Worm (Caenorhabditis elegans): ENCODE measurements around the gene efa-6.

The efa-6 gene

DNA sequence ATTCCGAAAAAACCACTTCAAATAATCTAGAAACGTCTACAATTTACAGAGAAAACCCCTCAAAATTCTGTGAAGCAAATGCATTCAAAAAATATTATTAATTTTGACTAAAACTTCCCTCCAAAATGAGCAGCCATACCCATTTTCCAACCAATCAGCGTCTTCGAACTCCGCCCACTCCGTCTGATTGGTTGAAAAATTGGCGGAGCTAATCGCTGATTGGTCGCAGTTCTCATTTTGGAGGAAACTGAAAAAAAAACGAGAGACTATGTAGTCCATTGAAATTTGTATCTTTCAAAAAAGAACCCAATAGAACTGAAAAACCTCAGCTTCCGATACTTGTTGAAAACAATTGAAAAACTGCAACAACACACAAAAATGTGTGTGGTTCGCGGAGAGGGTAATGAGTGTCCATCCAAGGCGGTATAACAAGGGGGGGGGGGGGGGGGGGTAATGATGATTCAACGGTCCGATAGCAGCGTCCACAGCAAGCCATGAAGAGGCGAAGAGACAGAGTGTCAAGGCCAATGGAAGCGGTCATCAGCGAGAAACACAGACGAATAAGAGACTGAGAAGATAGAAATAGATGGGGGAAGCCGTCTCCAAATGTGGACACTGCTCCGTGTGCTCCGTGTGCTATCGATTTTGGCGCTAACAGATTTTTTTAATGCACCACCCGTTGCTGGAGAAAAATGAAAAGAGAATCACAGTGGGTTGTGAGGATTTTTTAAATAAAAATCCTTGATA is 2.6 kb upstream of the efa-6 start (continued):
- TF ChIP-seq nhr-12 (tag; optimal IDR thresholded peaks at IDR 0.05) = no peak
- peak; percentile 7 for TF ChIP-seq ces-1 (GFP tag; optimal IDR thresholded peaks at IDR 0.05)

DNA sequence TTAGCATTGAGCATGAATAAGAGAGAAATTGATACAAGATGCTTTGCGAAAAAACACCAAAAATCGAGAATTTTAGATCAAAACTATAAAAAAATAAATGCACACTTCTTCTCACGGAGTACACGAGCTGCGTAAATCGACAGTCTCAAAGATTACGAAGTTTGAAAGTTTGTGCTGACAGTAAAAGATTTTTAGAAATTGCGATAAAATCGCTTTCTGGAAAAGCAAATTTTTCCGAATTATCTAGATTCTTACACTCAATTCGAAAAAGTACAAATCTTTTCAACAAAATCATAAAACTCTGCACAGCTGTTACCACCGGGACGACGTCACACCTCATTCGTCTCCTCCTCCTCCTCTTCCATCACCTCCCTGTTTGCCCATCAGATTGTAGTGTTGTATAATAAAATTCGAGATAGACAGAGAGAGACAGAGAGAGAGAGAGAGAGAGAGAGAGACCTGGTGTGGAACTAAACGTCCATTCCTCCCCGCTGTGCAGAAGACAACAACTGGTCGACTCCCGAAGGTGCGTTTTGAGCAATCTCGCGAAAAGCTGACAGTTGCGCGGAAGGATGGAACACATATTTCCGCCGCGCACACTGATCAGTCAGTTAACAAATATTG is 710 bp upstream of the efa-6 start:
- TF ChIP-seq hlh-1 (tag; optimal IDR thresholded peaks at IDR 0.05) = peak; percentile 97
- peak; percentile 50 for TF ChIP-seq cnd-1 (tag; optimal IDR thresholded peaks at IDR 0.05)
- TF ChIP-seq ceh-83 (GFP tag; optimal IDR thresholded peaks at IDR 0.05) = no peak
- TF ChIP-seq unc-62 (GFP tag; optimal IDR thresholded peaks at IDR 0.05) = peak; percentile 73
- no peak for TF ChIP-seq sptf-1 (tag; optimal IDR thresholded peaks at IDR 0.05)
- TF ChIP-seq unc-120 (tag; optimal IDR thresholded peaks at IDR 0.05; ENCODE audit: poor library complexity, severe bottlenecking) = peak; percentile 90
- TF ChIP-seq ham-2 (GFP tag; optimal IDR thresholded peaks at IDR 0.05) = no peak
- TF ChIP-seq nhr-2 (tag; optimal IDR thresholded peaks at IDR 0.05) = peak; percentile 10
- TF ChIP-seq mep-1 (tag; optimal IDR thresholded peaks at IDR 0.05) = no peak
- TF ChIP-seq M03D4.4 (tag; optimal IDR thresholded peaks at IDR 0.05) = peak; percentile 66
- peak; percentile 22 for TF ChIP-seq lin-32 (GFP tag; optimal IDR thresholded peaks at IDR 0.05)
- no peak for TF ChIP-seq ces-1 (GFP tag; optimal IDR thresholded peaks at IDR 0.05)

DNA sequence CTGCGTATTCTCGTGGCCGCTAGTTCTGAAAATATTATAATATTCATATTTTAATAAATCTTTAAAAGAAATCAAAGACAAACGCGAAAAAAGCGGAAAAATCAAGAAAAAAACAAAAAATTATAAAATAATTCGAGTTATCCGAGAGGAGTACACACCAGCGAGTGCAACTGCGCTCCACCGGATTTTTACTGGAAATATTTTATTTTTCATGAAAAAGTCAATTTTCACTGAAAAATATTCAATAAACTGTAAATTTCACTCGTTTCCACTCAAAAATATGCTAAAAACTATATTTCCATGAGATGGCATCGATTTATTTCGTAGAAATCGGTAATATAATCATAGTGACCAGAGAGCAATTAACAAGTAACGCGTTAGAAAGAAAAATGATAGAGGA is 9.1 kb downstream of the efa-6 start, which contains the start of gene Y55D9A.2:
TSS of gene Y55D9A.2 (minus strand) at position 31 of the 400 bp plus-strand sequence.
- no peak for TF ChIP-seq elt-1 (tag; optimal IDR thresholded peaks at IDR 0.05; ENCODE audit: borderline replicate concordance, insufficient read depth)
- no peak for TF ChIP-seq nhr-2 (tag; optimal IDR thresholded peaks at IDR 0.05)
- no peak for TF ChIP-seq zip-8 (tag; optimal IDR thresholded peaks at IDR 0.05)
- no peak for TF ChIP-seq ham-2 (GFP tag; optimal IDR thresholded peaks at IDR 0.05)
- TF ChIP-seq mep-1 (tag; optimal IDR thresholded peaks at IDR 0.05) = no peak
- TF ChIP-seq ztf-11 (tag; optimal IDR thresholded peaks at IDR 0.05) = no peak
- no peak for TF ChIP-seq sem-2 (GFP tag; optimal IDR thresholded peaks at IDR 0.05)
- no peak for TF ChIP-seq nhr-76 (tag; optimal IDR thresholded peaks at IDR 0.05)
- TF ChIP-seq snpc-4 (tag; optimal IDR thresholded peaks at IDR 0.05) = no peak
- no peak for TF ChIP-seq mls-2 (tag; optimal IDR thresholded peaks at IDR 0.05)
- peak; percentile 2 for TF ChIP-seq sptf-1 (tag; optimal IDR thresholded peaks at IDR 0.05)
- no peak for TF ChIP-seq M03D4.4 (tag; optimal IDR thresholded peaks at IDR 0.05)
- TF ChIP-seq lin-32 (GFP tag; optimal IDR thresholded peaks at IDR 0.05) = no peak
- no peak for TF ChIP-seq flh-1 (GFP tag; optimal IDR thresholded peaks at IDR 0.05)
- TF ChIP-seq lin-13 (tag; optimal IDR thresholded peaks at IDR 0.05) = no peak
- TF ChIP-seq lsy-2 (tag; optimal IDR thresholded peaks at IDR 0.05) = no peak
- TF ChIP-seq ceh-39 (tag; optimal IDR thresholded peaks at IDR 0.05) = peak; percentile 3
- peak; percentile 52 for TF ChIP-seq ces-1 (GFP tag; optimal IDR thresholded peaks at IDR 0.05)
- TF ChIP-seq unc-62 (GFP tag; optimal IDR thresholded peaks at IDR 0.05) = no peak
- no peak for TF ChIP-seq unc-39 (tag; optimal IDR thresholded peaks at IDR 0.05)
- no peak for TF ChIP-seq drap-1 (GFP tag; optimal IDR thresholded peaks at IDR 0.05)
- no peak for TF ChIP-seq cnd-1 (tag; optimal IDR thresholded peaks at IDR 0.05)

DNA sequence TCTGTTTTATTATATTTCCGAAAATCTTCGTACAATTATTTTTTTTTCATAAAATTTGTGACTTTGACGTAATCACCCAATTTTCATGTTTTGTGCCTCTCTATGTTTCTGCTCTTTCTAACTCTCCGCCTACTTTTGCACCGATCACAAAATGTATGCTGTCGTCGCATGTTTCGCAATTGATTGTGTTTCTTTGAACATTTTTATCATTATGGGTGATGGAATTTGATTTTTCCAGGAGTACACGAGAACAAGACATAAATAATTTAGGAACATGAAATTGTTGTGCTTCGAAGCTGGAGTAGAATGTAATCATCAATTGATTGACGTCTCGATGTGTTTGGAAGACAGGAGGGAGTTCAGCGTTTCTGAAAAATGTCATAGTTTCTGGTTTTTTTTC is 13.6 kb downstream of the efa-6 start:
- TF ChIP-seq ceh-43 (GFP tag; optimal IDR thresholded peaks at IDR 0.05) = no peak
- no peak for TF ChIP-seq bed-3 (GFP tag; optimal IDR thresholded peaks at IDR 0.05)
- no peak for TF ChIP-seq tbx-8 (GFP tag; optimal IDR thresholded peaks at IDR 0.05)
- no peak for TF ChIP-seq unc-39 (tag; optimal IDR thresholded peaks at IDR 0.05)
- no peak for TF ChIP-seq cnd-1 (tag; optimal IDR thresholded peaks at IDR 0.05)
- TF ChIP-seq ceh-39 (tag; optimal IDR thresholded peaks at IDR 0.05) = no peak

DNA sequence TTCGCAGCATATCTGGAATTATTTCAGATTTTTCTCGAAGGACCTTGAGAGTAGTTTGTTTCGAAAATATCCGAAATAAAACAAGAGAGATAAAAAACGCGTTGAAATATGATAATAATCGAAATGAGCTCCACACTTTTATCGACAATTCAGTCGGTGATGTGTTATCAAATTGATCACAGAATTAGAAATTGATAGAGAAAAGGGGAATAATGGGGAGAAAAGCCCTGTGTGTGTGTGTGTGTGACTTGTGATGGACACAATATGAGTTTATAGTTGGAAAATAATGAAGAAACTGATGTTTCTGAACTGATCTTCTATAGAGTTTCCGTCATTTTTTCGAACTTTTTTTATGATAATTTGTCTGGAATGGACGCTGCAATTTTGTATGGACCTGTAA is 15.4 kb downstream of the efa-6 start, which contains the start of gene pgp-1:
TSS of gene pgp-1 (minus strand) at position 12 of the 400 bp plus-strand sequence.
- TF ChIP-seq nhr-12 (tag; optimal IDR thresholded peaks at IDR 0.05) = no peak
- no peak for TF ChIP-seq nhr-76 (tag; optimal IDR thresholded peaks at IDR 0.05)
- no peak for TF ChIP-seq pha-4 (tag; optimal IDR thresholded peaks at IDR 0.05)
- no peak for TF ChIP-seq ceh-39 (tag; optimal IDR thresholded peaks at IDR 0.05)
- TF ChIP-seq mep-1 (tag; optimal IDR thresholded peaks at IDR 0.05) = no peak
- no peak for TF ChIP-seq sptf-1 (tag; optimal IDR thresholded peaks at IDR 0.05)
- no peak for TF ChIP-seq ham-2 (GFP tag; optimal IDR thresholded peaks at IDR 0.05)
- no peak for TF ChIP-seq mab-5 (tag; optimal IDR thresholded peaks at IDR 0.05)
- TF ChIP-seq unc-39 (tag; optimal IDR thresholded peaks at IDR 0.05) = no peak
- TF ChIP-seq bed-3 (GFP tag; optimal IDR thresholded peaks at IDR 0.05) = no peak
- TF ChIP-seq drap-1 (GFP tag; optimal IDR thresholded peaks at IDR 0.05) = no peak
- no peak for TF ChIP-seq zip-8 (tag; optimal IDR thresholded peaks at IDR 0.05)
- TF ChIP-seq flh-1 (GFP tag; optimal IDR thresholded peaks at IDR 0.05) = no peak
- TF ChIP-seq elt-1 (tag; optimal IDR thresholded peaks at IDR 0.05; ENCODE audit: borderline replicate concordance, insufficient read depth) = no peak
- no peak for TF ChIP-seq nhr-28 (tag; optimal IDR thresholded peaks at IDR 0.05)
- no peak for TF ChIP-seq sem-2 (GFP tag; optimal IDR thresholded peaks at IDR 0.05)
- no peak for TF ChIP-seq lin-13 (tag; optimal IDR thresholded peaks at IDR 0.05)

All from whole organism, mixed stage, embryonic.